Worm (Caenorhabditis elegans) whole organism, early embryonic: ENCODE data around the gene C05G5.2.

ENCODE experiments used
- B0310.2 ChIP-seq: sonication (generic microtip); optimal IDR thresholded peaks from 2 replicates; lab custom pipeline; 2016; ENCODE audit warnings: mild to moderate bottlenecking, missing genetic modification characterization, missing compliant biosample characterization
- F13C5.2 ChIP-seq: sonication (generic microtip); optimal IDR thresholded peaks from 2 replicates; lab custom pipeline; 2017; ENCODE audit warnings: mild to moderate bottlenecking, missing genetic modification characterization, inconsistent platforms, missing compliant biosample characterization
- aly-1 ChIP-seq: sonication (generic microtip); optimal IDR thresholded peaks from 2 replicates; lab custom pipeline; 2016; ENCODE audit warnings: missing genetic modification characterization, missing compliant biosample characterization
- ama-1 ChIP-seq: fragments of 150-350 bp; optimal IDR thresholded peaks from 2 replicates; lab custom pipeline; 2014
- ceh-36 ChIP-seq: sonication (generic microtip); optimal IDR thresholded peaks from 2 replicates; lab custom pipeline; 2016; ENCODE audit warnings: missing genetic modification characterization, inconsistent platforms, missing compliant biosample characterization
- flt-1 ChIP-seq: fragments of 200-800 bp; sonication (Bioruptor generic); IDR thresholded peaks from 2 replicates; pipeline ENCODE4 v1.3.6; 2022; ENCODE audit warnings: missing genetic modification characterization, missing compliant biosample characterization
- hmbx-1 ChIP-seq: sonication (generic microtip); optimal IDR thresholded peaks from 2 replicates; lab custom pipeline; 2016; ENCODE audit warnings: mild to moderate bottlenecking, missing genetic modification characterization, missing compliant biosample characterization
- hmg-4 ChIP-seq: fragments of 200-800 bp; sonication (Bioruptor generic); optimal IDR thresholded peaks from 2 replicates; lab custom pipeline; 2018; ENCODE audit warnings: mild to moderate bottlenecking, missing genetic modification characterization, missing compliant biosample characterization
- hnd-1 ChIP-seq: sonication (generic microtip); optimal IDR thresholded peaks from 2 replicates; lab custom pipeline; 2016; ENCODE audit warnings: missing genetic modification characterization, missing compliant biosample characterization
- pes-1 ChIP-seq: fragments of 200-800 bp; sonication (Bioruptor generic); IDR thresholded peaks from 2 replicates; pipeline ENCODE4 v1.3.6; 2022; ENCODE audit warnings: missing genetic modification reagents, missing genetic modification characterization, missing compliant biosample characterization
- scrt-1 ChIP-seq: fragments of 200-800 bp; sonication (Bioruptor generic); IDR thresholded peaks from 2 replicates; pipeline ENCODE4 v1.3.6; 2022; ENCODE audit warnings: missing genetic modification characterization, missing compliant biosample characterization
- sea-1 ChIP-seq: fragments of 200-800 bp; sonication (Bioruptor generic); conservative IDR thresholded peaks from 2 replicates; pipeline ENCODE4 v1.3.6; 2022; ENCODE audit warnings: missing genetic modification characterization, missing compliant biosample characterization
- tbx-37 ChIP-seq: fragments of 200-800 bp; sonication (Bioruptor generic); conservative IDR thresholded peaks from 2 replicates; pipeline ENCODE4 v1.3.6; 2022; ENCODE audit warnings: missing genetic modification reagents, missing genetic modification characterization, missing compliant biosample characterization
- tra-4 ChIP-seq: sonication (generic microtip); optimal IDR thresholded peaks from 2 replicates; lab custom pipeline; 2017; ENCODE audit warnings: missing genetic modification characterization, missing compliant biosample characterization

- TF ChIP-seq flt-1 (GFP tag; lab: Robert Waterston, UW) (no peak), ama-1 (lab: Kevin White, UChicago) (no peak), sea-1 (GFP tag; lab: Robert Waterston, UW) (no peak), aly-1 (tag; lab: Kevin White, UChicago) (no peak), hnd-1 (tag; lab: Kevin White, UChicago) (no peak), hmbx-1 (no peak), pes-1 (GFP tag; lab: Robert Waterston, UW) (no peak), F13C5.2 (tag; lab: Kevin White, UChicago) (no peak), hmg-4 (GFP tag; lab: Kevin White, UChicago) (no peak), scrt-1 (no peak), ceh-36 (tag; lab: Kevin White, UChicago) (no peak), tra-4 (no peak), tbx-37 (GFP tag; lab: Robert Waterston, UW) (no peak), B0310.2 (no peak)
Measured at ce11 chrX:14786821-14787556, 39.9 kb downstream of the C05G5.2 start.
